Worm (Caenorhabditis elegans) whole organism, L2 larva: Measurements from ENCODE around the gene sri-57.

Experiments
- ama-1 ChIP-seq: fragments of 150-350 bp; optimal IDR thresholded peaks from 2 replicates; lab custom pipeline; 2018; ENCODE audit warnings: inconsistent platforms
- fos-1 ChIP-seq: fragments of 150-350 bp; optimal IDR thresholded peaks from 2 replicates; lab custom pipeline; 2014; ENCODE audit warnings: missing biosample characterization, missing genetic modification characterization
- lin-11 ChIP-seq: fragments of 150-350 bp; sonication (generic microtip); optimal IDR thresholded peaks from 2 replicates; lab custom pipeline; 2014; ENCODE audit warnings: missing biosample characterization, missing genetic modification characterization, inconsistent platforms, mixed read lengths
- lin-13 ChIP-seq: fragments of 150-350 bp; optimal IDR thresholded peaks from 2 replicates; lab custom pipeline; 2014; ENCODE audit warnings: missing biosample characterization, missing genetic modification reagents, missing genetic modification characterization
- mbf-1 ChIP-seq: sonication (generic microtip); optimal IDR thresholded peaks from 2 replicates; lab custom pipeline; 2017; ENCODE audit warnings: missing biosample characterization, missing genetic modification characterization
- nhr-77 ChIP-seq: fragments of 150-350 bp; optimal IDR thresholded peaks from 2 replicates; lab custom pipeline; 2014; ENCODE audit warnings: missing biosample characterization, missing genetic modification characterization
- sem-4 ChIP-seq: fragments of 150-350 bp; optimal IDR thresholded peaks from 2 replicates; lab custom pipeline; 2014; ENCODE audit warnings: missing biosample characterization, missing genetic modification reagents, missing genetic modification characterization
- skn-1 ChIP-seq: sonication (generic microtip); optimal IDR thresholded peaks from 2 replicates; lab custom pipeline; 2017; ENCODE audit warnings: missing biosample characterization, missing genetic modification characterization
- zag-1 ChIP-seq: fragments of 150-350 bp; optimal IDR thresholded peaks from 2 replicates; lab custom pipeline; 2014; ENCODE audit warnings: missing biosample characterization, missing genetic modification characterization

DNA sequence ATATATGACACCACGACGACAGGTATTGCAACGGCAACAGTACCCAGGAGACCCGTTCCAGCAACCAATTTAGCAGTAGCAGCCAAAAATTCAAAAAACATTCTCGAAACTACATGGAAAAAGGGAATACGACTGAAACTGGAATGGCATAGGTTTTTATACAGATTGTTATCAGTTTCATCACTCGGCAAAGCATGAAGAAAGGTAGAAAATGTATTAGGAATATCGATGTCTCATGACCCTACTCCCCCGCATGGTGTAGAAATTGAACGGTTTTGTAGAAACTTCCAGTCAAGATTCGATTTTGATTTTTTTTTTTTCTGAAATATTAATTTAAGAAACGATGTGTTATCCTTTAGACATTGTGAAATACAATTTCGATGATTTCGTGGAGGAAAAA is 38.7 kb upstream of the sri-57 start, which contains the start of gene T05A8.2:
- no peak for TF ChIP-seq ama-1 (lab: Kevin White, UChicago)
- no peak for TF ChIP-seq skn-1 (tag; lab: Kevin White, UChicago)
- no peak for TF ChIP-seq mbf-1
- TF ChIP-seq lin-13, result no peak
- TF ChIP-seq sem-4 (tag; lab: Kevin White, UChicago), result no peak
- no peak for TF ChIP-seq nhr-77 (tag; lab: Kevin White, UChicago)
- TF ChIP-seq zag-1, result no peak
- TF ChIP-seq lin-11 (tag; lab: Kevin White, UChicago), result no peak
- no peak for TF ChIP-seq fos-1 (tag; lab: Kevin White, UChicago)
